Fruit fly (Drosophila melanogaster): ENCODE results near the gene betaggt-I.
A peak's percentile ranks its signal among the peaks of the same experiment; 100 is the strongest.

betaggt-I gene

dm6 chr2L:4973731-4974415, 28.5 kb downstream of the betaggt-I start, which contains the start of gene mRpL28 (continued):
- TF ChIP-seq Sin3A (optimal IDR thresholded peaks at IDR 0.05): no peak
- no peak for TF ChIP-seq CG10462 (GFP tag; optimal IDR thresholded peaks at IDR 0.05)
- peak; percentile 20; the same call in 1 of the 2 replicates for TF ChIP-seq chm (GFP tag; IDR thresholded peaks at IDR 0.05)
- no peak for TF ChIP-seq nau (GFP tag; optimal IDR thresholded peaks at IDR 0.05)
- TF ChIP-seq amos (GFP tag; IDR thresholded peaks at IDR 0.05; ENCODE audit: partially characterized antibody): peak; percentile 28; the same call in 1 of the 2 replicates
- peak; percentile 49 for TF ChIP-seq trem (tag; optimal IDR thresholded peaks at IDR 0.05)
- TF ChIP-seq CG14710 (tag; optimal IDR thresholded peaks at IDR 0.05): peak; percentile 31
- no peak for TF ChIP-seq CG13894 (tag; optimal IDR thresholded peaks at IDR 0.05)
- no peak for TF ChIP-seq Ssrp (tag; optimal IDR thresholded peaks at IDR 0.05)
- TF ChIP-seq Oli (tag; optimal IDR thresholded peaks at IDR 0.05): no peak
- peak; percentile 57 for TF ChIP-seq HmgZ (tag; optimal IDR thresholded peaks at IDR 0.05)
- TF ChIP-seq shn (GFP tag; optimal IDR thresholded peaks at IDR 0.05): no peak
- peak; percentile 46 for TF ChIP-seq CG3281 (GFP tag; optimal IDR thresholded peaks at IDR 0.05)
- TF ChIP-seq CG10274 (GFP tag; optimal IDR thresholded peaks at IDR 0.05): no peak
- TF ChIP-seq CG11723 (GFP tag; optimal IDR thresholded peaks at IDR 0.05): no peak
- TF ChIP-seq gsb-n (tag; optimal IDR thresholded peaks at IDR 0.05): no peak
- TF ChIP-seq CG8281 (tag; optimal IDR thresholded peaks at IDR 0.05): no peak
- no peak for TF ChIP-seq CG31224 (GFP tag; IDR thresholded peaks at IDR 0.05)
- no peak for TF ChIP-seq CG8359 (GFP tag; optimal IDR thresholded peaks at IDR 0.05; ENCODE audit: borderline replicate concordance)
- TF ChIP-seq croc (GFP tag; conservative IDR thresholded peaks at IDR 0.05): no peak
- peak; percentile 50 for TF ChIP-seq Fer1 (GFP tag; optimal IDR thresholded peaks at IDR 0.05)
- no peak for TF ChIP-seq CG11504 (tag; optimal IDR thresholded peaks at IDR 0.05)
- TF ChIP-seq CG7928 (GFP tag; optimal IDR thresholded peaks at IDR 0.05): no peak
- no peak for TF ChIP-seq Blimp-1 (GFP tag; optimal IDR thresholded peaks at IDR 0.05)
- no peak for TF ChIP-seq pnt (GFP tag; optimal IDR thresholded peaks at IDR 0.05)
- peak; percentile 56; the same call in 1 of the 2 replicates for TF ChIP-seq bbx (GFP tag; IDR thresholded peaks at IDR 0.05; ENCODE audit: partially characterized antibody)
- TF ChIP-seq CG13123 (GFP tag; optimal IDR thresholded peaks at IDR 0.05): no peak
- TF ChIP-seq Chrac-16 (GFP tag; optimal IDR thresholded peaks at IDR 0.05): no peak
- TF ChIP-seq CG4360 (GFP tag; IDR thresholded peaks at IDR 0.05): no peak
- TF ChIP-seq Myb (GFP tag; optimal IDR thresholded peaks at IDR 0.05): no peak
- TF ChIP-seq onecut (GFP tag; IDR thresholded peaks at IDR 0.05): no peak
- TF ChIP-seq CG10543 (GFP tag; optimal IDR thresholded peaks at IDR 0.05): no peak
- no peak for TF ChIP-seq Elba2 (GFP tag; optimal IDR thresholded peaks at IDR 0.05)
- no peak for TF ChIP-seq Dref (GFP tag; IDR thresholded peaks at IDR 0.05)
- no peak for TF ChIP-seq sc (optimal IDR thresholded peaks at IDR 0.05)
- TF ChIP-seq sc (GFP tag; optimal IDR thresholded peaks at IDR 0.05): no peak
- TF ChIP-seq ci (GFP tag; IDR thresholded peaks at IDR 0.05): 0 out of 3 replicates have a peak, but pooled peaks have one; percentile 56
- TF ChIP-seq Camta (GFP tag; optimal IDR thresholded peaks at IDR 0.05): no peak
- TF ChIP-seq hb (GFP tag; IDR thresholded peaks at IDR 0.05; ENCODE audit: partially characterized antibody): no peak
- TF ChIP-seq Hr3 (GFP tag; optimal IDR thresholded peaks at IDR 0.05): no peak
- TF ChIP-seq CG10979 (tag; optimal IDR thresholded peaks at IDR 0.05): no peak
- TF ChIP-seq wek (GFP tag; optimal IDR thresholded peaks at IDR 0.05): no peak
- TF ChIP-seq pan (optimal IDR thresholded peaks at IDR 0.05): no peak
- TF ChIP-seq pan (GFP tag; optimal IDR thresholded peaks at IDR 0.05 in 1 of 2, IDR thresholded peaks at IDR 0.05 in 1 of 2): no peak
- no peak for TF ChIP-seq CG8089 (GFP tag; optimal IDR thresholded peaks at IDR 0.05)
- no peak for TF ChIP-seq CG11085 (GFP tag; IDR thresholded peaks at IDR 0.05)
- TF ChIP-seq HLH4C (GFP tag; IDR thresholded peaks at IDR 0.05; ENCODE audit: partially characterized antibody): 0 out of 3 replicates have a peak, but pooled peaks have one; percentile 13
- TF ChIP-seq inv (GFP tag; IDR thresholded peaks at IDR 0.05; ENCODE audit: partially characterized antibody): peak; percentile 19; the same call in 1 of the 2 replicates
- TF ChIP-seq hbn (GFP tag; IDR thresholded peaks at IDR 0.05; ENCODE audit: partially characterized antibody): no peak
- TF ChIP-seq CG8765 (GFP tag; IDR thresholded peaks at IDR 0.05): no peak

Measured in whole organism, embryonic.